Fruit fly (Drosophila melanogaster): Measurements from ENCODE around the gene Srp54.
A peak's percentile ranks its signal among the peaks of the same experiment; 100 is the strongest.

Gene Srp54

DNA sequence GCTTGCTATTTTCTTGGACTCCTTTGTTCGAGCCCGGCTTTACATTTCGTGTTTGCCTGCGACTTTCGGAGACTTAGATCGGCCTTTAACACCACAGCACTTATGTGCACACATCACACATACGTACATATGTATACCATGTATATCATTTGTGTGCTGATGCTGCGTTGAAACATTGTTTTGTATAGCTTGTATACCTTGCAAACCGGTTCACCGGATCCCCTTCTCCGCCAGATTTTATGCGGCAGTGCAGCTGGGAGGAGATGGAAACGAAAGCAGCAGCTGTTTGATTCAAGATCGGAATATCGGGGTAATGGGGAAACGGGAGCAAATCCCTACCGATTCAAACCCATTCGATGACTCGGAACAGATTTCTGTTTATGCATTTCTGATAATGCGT lies 33.3 kb downstream of the Srp54 start (continued):
- TF ChIP-seq crc (GFP tag; optimal IDR thresholded peaks at IDR 0.05) = no peak
- TF ChIP-seq CG18599 (GFP tag; optimal IDR thresholded peaks at IDR 0.05) = no peak
- no peak for TF ChIP-seq Max (GFP tag; optimal IDR thresholded peaks at IDR 0.05)
- TF ChIP-seq Stat92E (GFP tag; optimal IDR thresholded peaks at IDR 0.05) = peak in 1 of 3 experiments; percentile 49
- no peak for TF ChIP-seq lbe (GFP tag; optimal IDR thresholded peaks at IDR 0.05)
- TF ChIP-seq Aef1 (GFP tag; IDR thresholded peaks at IDR 0.05) = no peak
- peak; percentile 98 for TF ChIP-seq CG10431 (GFP tag; optimal IDR thresholded peaks at IDR 0.05)
- no peak for TF ChIP-seq lmd (GFP tag; IDR thresholded peaks at IDR 0.05)
- TF ChIP-seq ERR (GFP tag; optimal IDR thresholded peaks at IDR 0.05) = no peak
- TF ChIP-seq dm (GFP tag; optimal IDR thresholded peaks at IDR 0.05) = no peak
- TF ChIP-seq CG14441 (GFP tag; IDR thresholded peaks at IDR 0.05) = no peak
- TF ChIP-seq CG12071 (GFP tag; optimal IDR thresholded peaks at IDR 0.05) = no peak
- TF ChIP-seq ac (GFP tag; optimal IDR thresholded peaks at IDR 0.05) = no peak
- no peak for TF ChIP-seq pzg (GFP tag; optimal IDR thresholded peaks at IDR 0.05)
- peak in 1 of 2 experiments; percentile 20 for TF ChIP-seq tll (GFP tag; optimal IDR thresholded peaks at IDR 0.05)
- no peak for TF ChIP-seq CG42726 (GFP tag; IDR thresholded peaks at IDR 0.05; ENCODE audit: partially characterized antibody)

DNA sequence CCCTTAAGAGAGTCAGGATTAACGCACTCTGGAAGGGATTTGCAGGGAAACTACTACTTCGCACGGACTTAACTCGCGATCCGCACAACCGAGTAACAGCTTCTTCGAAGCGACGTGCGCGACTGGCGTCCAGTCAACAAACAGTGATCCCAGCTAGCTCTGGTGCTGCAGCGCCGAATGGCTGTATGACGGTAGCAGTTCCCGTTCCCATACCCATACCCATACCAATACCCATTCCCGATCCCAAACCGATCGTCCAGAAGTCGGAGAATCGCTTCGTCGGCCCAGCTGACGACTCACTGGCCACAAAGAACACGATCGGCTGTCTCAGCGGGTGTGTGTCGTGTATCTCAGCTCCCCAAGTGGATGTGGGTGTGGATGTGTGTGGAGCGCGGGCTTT lies 34.6 kb downstream of the Srp54 start, which contains the start of gene CG5853:
Gene CG5853 (minus strand): TSS at position 384 of the 400 bp plus-strand sequence.
- TF ChIP-seq CG6175 (GFP tag; IDR thresholded peaks at IDR 0.05) (peak; percentile 53; the same call in 1 of the 3 replicates), z (GFP tag; IDR thresholded peaks at IDR 0.05) (0 out of 3 replicates have a peak, but pooled peaks have one; percentile 28), CG12104 (GFP tag; optimal IDR thresholded peaks at IDR 0.05) (no peak), sd (tag; optimal IDR thresholded peaks at IDR 0.05) (peak; percentile 11), Rfx (GFP tag; IDR thresholded peaks at IDR 0.05) (peak; percentile 52), Dfd (GFP tag; optimal IDR thresholded peaks at IDR 0.05) (no peak), lbe (GFP tag; optimal IDR thresholded peaks at IDR 0.05) (peak; percentile 49), Dbx (GFP tag; IDR thresholded peaks at IDR 0.05) (0 out of 3 replicates have a peak, but pooled peaks have one; percentile 39), HmgZ (tag; optimal IDR thresholded peaks at IDR 0.05) (peak; percentile 59), Jarid2 (GFP tag; optimal IDR thresholded peaks at IDR 0.05) (peak; percentile 40), caup (GFP tag; optimal IDR thresholded peaks at IDR 0.05; ENCODE audit: severe bottlenecking) (peak; percentile 36), chinmo (GFP tag; IDR thresholded peaks at IDR 0.05; ENCODE audit: partially characterized antibody) (peak; percentile 87; the same call in 3 of the 4 replicates), CG12659 (GFP tag; optimal IDR thresholded peaks at IDR 0.05) (no peak), CG8944 (GFP tag; optimal IDR thresholded peaks at IDR 0.05) (no peak), Dref (GFP tag; IDR thresholded peaks at IDR 0.05) (peak; percentile 34; the same call in 1 of the 2 replicates), CG11695 (GFP tag; IDR thresholded peaks at IDR 0.05) (0 out of 3 replicates have a peak, but pooled peaks have one; percentile 30), mirr (GFP tag; optimal IDR thresholded peaks at IDR 0.05) (peak; percentile 84), sug (tag; optimal IDR thresholded peaks at IDR 0.05) (peak; percentile 76), CG13287 (GFP tag; IDR thresholded peaks at IDR 0.05; ENCODE audit: partially characterized antibody) (peak; percentile 12; the same call in 1 of the 2 replicates), so (GFP tag; IDR thresholded peaks at IDR 0.05) (peak; percentile 19; the same call in 1 of the 3 replicates), CG11247 (GFP tag; IDR thresholded peaks at IDR 0.05) (0 out of 2 replicates have a peak, but pooled peaks have one; percentile 40), Med (GFP tag) (peak; percentile 70), CG8290 (GFP tag; optimal IDR thresholded peaks at IDR 0.05) (no peak), CG8290 (tag; optimal IDR thresholded peaks at IDR 0.05) (peak in 1 of 2 experiments; percentile 73), CG13894 (tag; optimal IDR thresholded peaks at IDR 0.05) (peak; percentile 83), lab (GFP tag; optimal IDR thresholded peaks at IDR 0.05) (peak; percentile 70), grn (GFP tag; optimal IDR thresholded peaks at IDR 0.05) (peak; percentile 10), Optix (GFP tag; IDR thresholded peaks at IDR 0.05) (0 out of 3 replicates have a peak, but pooled peaks have one; percentile 35), NFAT (GFP tag; IDR thresholded peaks at IDR 0.05) (0 out of 2 replicates have a peak, but pooled peaks have one; percentile 32), kni (GFP tag; optimal IDR thresholded peaks at IDR 0.05) (peak; percentile 67), CG34422 (GFP tag; IDR thresholded peaks at IDR 0.05) (0 out of 3 replicates have a peak, but pooled peaks have one; percentile 21), ash1 (GFP tag; optimal IDR thresholded peaks at IDR 0.05) (peak; percentile 52), Adf1 (GFP tag; IDR thresholded peaks at IDR 0.05) (peak; percentile 34; the same call in 1 of the 2 replicates), CG8924 (tag; optimal IDR thresholded peaks at IDR 0.05) (no peak)

Data from whole organism, embryonic.